Worm (Caenorhabditis elegans): ENCODE data around the gene srh-275.

The srh-275 gene

DNA sequence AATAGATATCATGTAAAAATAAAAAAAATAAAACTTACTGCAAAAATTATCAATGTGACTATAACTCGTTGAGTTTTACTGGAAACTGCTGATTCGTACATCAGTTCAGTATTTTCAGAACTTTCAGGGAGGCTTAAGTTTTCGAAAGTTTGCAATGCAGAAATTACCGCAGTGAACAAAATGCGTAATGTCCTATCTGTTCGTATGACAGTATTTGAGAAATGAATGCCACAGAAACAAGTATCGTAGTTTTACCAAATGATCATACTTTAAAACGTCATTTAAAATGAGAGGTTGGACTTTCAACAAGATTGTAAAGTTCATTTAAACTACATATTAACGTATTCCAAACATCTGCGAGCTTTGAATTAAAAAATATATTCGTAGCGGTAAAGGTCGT lies 3.9 kb downstream of the srh-275 start, which contains the start of gene C03G6.21:
Gene C03G6.21 (minus strand): TSS at position 101 of the 400 bp plus-strand sequence.
- TF ChIP-seq ref-1 (GFP tag; conservative IDR thresholded peaks at IDR 0.05) = no peak

DNA sequence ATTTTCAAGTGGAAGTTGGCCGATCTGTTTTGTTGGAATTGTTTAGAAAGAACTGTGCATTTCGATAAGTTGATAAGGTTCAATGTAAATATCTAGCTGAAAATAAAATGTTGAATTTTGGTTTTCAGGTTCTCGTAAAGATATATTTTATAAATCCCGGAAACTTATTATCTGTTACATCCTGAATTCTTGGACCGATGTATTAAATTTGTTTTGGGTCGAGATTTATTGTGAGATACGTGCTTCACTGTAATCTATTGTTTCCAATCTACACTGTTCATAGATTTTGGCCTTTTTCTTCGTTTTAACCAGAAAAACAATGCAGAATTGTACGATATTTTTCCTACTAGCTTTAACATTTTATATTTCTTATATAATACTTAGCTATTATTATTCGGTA lies 4.3 kb downstream of the srh-275 start, which contains the start of gene C03G6.6:
Gene C03G6.6 (plus strand): TSS at position 301 of the 400 bp plus-strand sequence.
- TF ChIP-seq ztf-29 (GFP tag; IDR thresholded peaks at IDR 0.05) (no peak), tab-1 (GFP tag; IDR thresholded peaks at IDR 0.05) (no peak), ztf-23 (GFP tag; IDR thresholded peaks at IDR 0.05) (no peak), med-1 (GFP tag; optimal IDR thresholded peaks at IDR 0.05; ENCODE audit: insufficient read depth) (no peak), ref-1 (GFP tag; conservative IDR thresholded peaks at IDR 0.05) (no peak), klf-2 (GFP tag; conservative IDR thresholded peaks at IDR 0.05) (no peak), flt-1 (GFP tag; IDR thresholded peaks at IDR 0.05) (no peak), T22C8.4 (GFP tag; IDR thresholded peaks at IDR 0.05) (no peak), cog-1 (tag; optimal IDR thresholded peaks at IDR 0.05) (no peak)

DNA sequence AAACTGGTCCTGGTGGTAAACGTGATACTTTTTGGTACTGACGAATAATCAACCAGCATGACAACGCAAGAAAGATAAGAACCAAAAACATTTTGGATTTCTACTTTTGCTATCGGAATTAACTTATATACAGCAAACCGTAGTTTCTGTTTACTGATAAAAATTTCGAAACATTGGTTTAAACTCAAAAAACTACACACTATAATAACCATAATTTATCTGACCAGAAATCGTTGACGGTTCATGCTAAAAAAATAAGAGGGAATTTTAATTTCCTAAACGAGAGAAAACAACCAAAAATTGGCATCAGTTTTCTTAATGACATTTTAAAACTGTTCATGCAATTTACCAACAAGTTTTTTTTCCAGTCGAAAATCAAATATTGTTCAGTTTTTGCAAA lies 8.9 kb downstream of the srh-275 start, which contains the start of gene cyp-35A1:
Gene cyp-35A1 (minus strand): TSS at position 101 of the 400 bp plus-strand sequence.
- TF ChIP-seq cog-1 (tag; optimal IDR thresholded peaks at IDR 0.05) (no peak), klf-2 (GFP tag; conservative IDR thresholded peaks at IDR 0.05) (no peak), med-1 (GFP tag; optimal IDR thresholded peaks at IDR 0.05; ENCODE audit: insufficient read depth) (no peak), ztf-23 (GFP tag; IDR thresholded peaks at IDR 0.05) (no peak), flt-1 (GFP tag; IDR thresholded peaks at IDR 0.05) (no peak), ztf-29 (GFP tag; IDR thresholded peaks at IDR 0.05) (no peak), T22C8.4 (GFP tag; IDR thresholded peaks at IDR 0.05) (no peak), tab-1 (GFP tag; IDR thresholded peaks at IDR 0.05) (no peak), ref-1 (GFP tag; conservative IDR thresholded peaks at IDR 0.05) (no peak)

DNA sequence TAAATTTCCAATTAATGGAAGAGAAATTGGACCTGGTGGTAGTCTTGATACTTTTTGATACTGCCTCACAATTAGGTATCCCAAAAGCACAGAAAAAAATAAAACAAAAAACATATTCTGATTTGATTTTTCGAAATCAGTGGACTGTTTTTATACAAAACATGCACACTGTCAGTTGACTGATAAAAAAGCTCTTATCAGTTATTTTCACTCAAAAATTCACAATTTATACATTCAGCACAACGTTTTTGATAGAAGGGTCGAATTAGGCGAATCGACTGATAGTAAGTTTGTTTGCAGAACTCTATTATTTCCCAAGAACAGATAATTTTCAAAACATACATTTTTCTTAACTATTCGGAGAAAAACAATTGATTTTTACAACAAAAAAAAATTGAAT lies 11.3 kb downstream of the srh-275 start, which contains the start of gene cyp-35A2:
Gene cyp-35A2 (minus strand): TSS at position 124 of the 400 bp plus-strand sequence.
- TF ChIP-seq ztf-23 (GFP tag; IDR thresholded peaks at IDR 0.05) = no peak
- TF ChIP-seq ztf-29 (GFP tag; IDR thresholded peaks at IDR 0.05) = no peak
- TF ChIP-seq cog-1 (tag; optimal IDR thresholded peaks at IDR 0.05) = no peak
- TF ChIP-seq tab-1 (GFP tag; IDR thresholded peaks at IDR 0.05) = no peak
- no peak for TF ChIP-seq T22C8.4 (GFP tag; IDR thresholded peaks at IDR 0.05)
- TF ChIP-seq flt-1 (GFP tag; IDR thresholded peaks at IDR 0.05) = no peak
- TF ChIP-seq klf-2 (GFP tag; conservative IDR thresholded peaks at IDR 0.05) = no peak
- no peak for TF ChIP-seq ref-1 (GFP tag; conservative IDR thresholded peaks at IDR 0.05)
- no peak for TF ChIP-seq med-1 (GFP tag; optimal IDR thresholded peaks at IDR 0.05; ENCODE audit: insufficient read depth)

DNA sequence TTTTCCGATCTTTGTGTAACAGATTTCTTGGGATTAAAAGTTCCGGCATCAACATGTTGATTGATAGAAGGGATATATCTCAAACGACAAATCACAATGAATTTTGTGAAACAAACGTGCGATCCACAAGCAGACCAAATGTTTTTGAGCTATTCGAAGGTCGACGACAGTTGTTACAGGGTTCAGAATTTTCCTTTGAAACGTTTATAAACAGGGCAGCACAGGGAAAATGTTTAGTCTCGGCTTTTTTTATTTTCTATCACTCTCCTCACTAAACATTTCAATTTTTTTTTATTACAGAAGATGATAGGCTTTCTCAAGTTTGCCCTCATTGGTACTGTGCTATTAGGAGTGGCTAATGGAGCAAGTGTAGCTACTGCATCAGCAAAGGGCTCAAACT lies 12.1 kb downstream of the srh-275 start, which contains the start of gene exc-13:
Gene exc-13 (plus strand): TSS at position 301 of the 400 bp plus-strand sequence.
- no peak for TF ChIP-seq ref-1 (GFP tag; conservative IDR thresholded peaks at IDR 0.05)
- no peak for TF ChIP-seq med-1 (GFP tag; optimal IDR thresholded peaks at IDR 0.05; ENCODE audit: insufficient read depth)
- TF ChIP-seq T22C8.4 (GFP tag; IDR thresholded peaks at IDR 0.05) = no peak
- no peak for TF ChIP-seq tab-1 (GFP tag; IDR thresholded peaks at IDR 0.05)
- TF ChIP-seq cog-1 (tag; optimal IDR thresholded peaks at IDR 0.05) = no peak
- no peak for TF ChIP-seq ztf-29 (GFP tag; IDR thresholded peaks at IDR 0.05)
- no peak for TF ChIP-seq flt-1 (GFP tag; IDR thresholded peaks at IDR 0.05)
- no peak for TF ChIP-seq ztf-23 (GFP tag; IDR thresholded peaks at IDR 0.05)
- no peak for TF ChIP-seq klf-2 (GFP tag; conservative IDR thresholded peaks at IDR 0.05)

DNA sequence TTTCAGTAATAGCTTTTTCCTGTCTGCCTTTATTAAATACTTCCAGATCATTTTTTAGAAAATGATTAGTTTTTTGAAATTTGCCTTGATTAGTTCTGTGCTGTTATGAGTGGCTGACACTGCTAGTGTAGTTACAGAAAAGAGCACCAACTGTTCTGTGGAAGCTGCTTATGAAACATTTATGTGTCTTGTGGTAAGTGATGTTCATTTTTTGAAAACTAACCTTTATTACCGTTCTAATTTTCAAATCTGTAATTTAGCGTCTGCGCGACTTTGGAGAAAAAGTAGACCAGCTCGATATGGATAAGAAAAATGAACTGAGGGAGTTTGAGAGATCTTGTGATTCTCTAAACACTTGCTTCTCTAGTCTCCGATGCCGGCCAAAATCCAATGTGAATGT lies 16.8 kb downstream of the srh-275 start, which contains the start of gene srj-14:
Gene srj-14 (plus strand): TSS at position 131 of the 400 bp plus-strand sequence.
- TF ChIP-seq flt-1 (GFP tag; IDR thresholded peaks at IDR 0.05) (no peak), tab-1 (GFP tag; IDR thresholded peaks at IDR 0.05) (no peak), T22C8.4 (GFP tag; IDR thresholded peaks at IDR 0.05) (no peak), ztf-23 (GFP tag; IDR thresholded peaks at IDR 0.05) (no peak), klf-2 (GFP tag; conservative IDR thresholded peaks at IDR 0.05) (no peak)

DNA sequence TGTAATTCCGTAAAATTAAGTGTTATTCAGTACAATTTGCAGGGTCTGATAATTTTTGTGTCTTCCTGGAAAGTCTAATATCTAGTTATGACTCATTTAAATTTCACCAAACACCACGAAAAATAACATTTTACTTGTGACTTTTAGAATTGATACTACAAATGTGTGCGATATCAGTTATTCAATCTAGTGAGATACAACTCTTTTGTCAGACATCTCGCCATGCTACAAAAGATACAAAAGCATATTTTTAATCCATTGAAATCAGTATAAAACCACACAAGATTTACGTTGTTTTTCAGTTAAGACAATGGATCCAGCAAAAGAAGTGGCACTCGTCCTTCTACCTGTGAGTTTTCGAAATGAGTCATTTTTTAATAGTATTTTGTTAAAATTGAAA lies 21.3 kb downstream of the srh-275 start, which contains the start of gene srx-56:
Gene srx-56 (plus strand): TSS at position 301 of the 400 bp plus-strand sequence.
- no peak for TF ChIP-seq cog-1 (tag; optimal IDR thresholded peaks at IDR 0.05)
- TF ChIP-seq ztf-29 (GFP tag; IDR thresholded peaks at IDR 0.05) = no peak
- TF ChIP-seq klf-2 (GFP tag; conservative IDR thresholded peaks at IDR 0.05) = no peak
- no peak for TF ChIP-seq med-1 (GFP tag; optimal IDR thresholded peaks at IDR 0.05; ENCODE audit: insufficient read depth)

DNA sequence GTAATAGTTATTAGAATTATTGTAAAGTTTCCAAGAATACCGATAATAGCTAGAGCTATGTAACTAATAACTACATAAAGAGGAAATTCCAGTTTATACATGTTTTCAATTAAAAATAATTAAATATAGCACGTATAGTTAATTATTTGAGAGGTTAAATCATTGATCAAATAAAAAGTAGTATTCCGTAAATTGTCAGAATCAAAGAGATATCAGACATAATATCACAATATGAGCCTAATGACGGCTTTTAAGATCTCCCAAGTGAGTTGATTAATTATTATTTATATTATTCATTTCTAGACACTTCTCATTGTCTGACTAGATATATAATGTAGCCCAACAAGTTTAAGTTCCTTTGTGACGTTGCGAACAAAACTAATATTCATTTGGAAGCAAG lies 26.6 kb downstream of the srh-275 start, which contains the start of gene srsx-24:
Gene srsx-24 (minus strand): TSS at position 101 of the 400 bp plus-strand sequence.
- TF ChIP-seq ztf-29 (GFP tag; IDR thresholded peaks at IDR 0.05) (no peak), ref-1 (GFP tag; conservative IDR thresholded peaks at IDR 0.05) (no peak), tab-1 (GFP tag; IDR thresholded peaks at IDR 0.05) (no peak), klf-2 (GFP tag; conservative IDR thresholded peaks at IDR 0.05) (no peak), flt-1 (GFP tag; IDR thresholded peaks at IDR 0.05) (no peak), ztf-23 (GFP tag; IDR thresholded peaks at IDR 0.05) (no peak), cog-1 (tag; optimal IDR thresholded peaks at IDR 0.05) (no peak), T22C8.4 (GFP tag; IDR thresholded peaks at IDR 0.05) (no peak), med-1 (GFP tag; optimal IDR thresholded peaks at IDR 0.05; ENCODE audit: insufficient read depth) (no peak)

DNA sequence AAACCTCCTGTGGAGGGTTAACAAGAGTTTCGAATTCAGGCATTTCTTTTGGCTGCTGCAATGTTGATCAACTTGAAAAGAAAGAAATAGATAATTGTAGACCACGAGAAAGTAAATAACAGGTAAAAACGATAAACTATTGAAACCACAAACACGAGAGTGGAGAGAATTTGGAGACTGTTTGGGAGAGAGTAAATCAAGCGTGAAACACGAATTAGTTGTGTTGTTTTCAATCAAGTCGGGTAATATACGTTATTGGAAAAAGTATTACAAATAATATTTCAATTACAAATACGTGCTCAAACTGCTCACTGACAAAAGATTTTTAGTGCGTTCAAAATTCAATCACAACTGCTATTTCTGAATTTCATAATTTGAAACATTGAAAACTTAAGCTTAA lies 28.2 kb downstream of the srh-275 start, which contains the start of gene C03G6.17:
Gene C03G6.17 (minus strand): TSS at position 101 of the 400 bp plus-strand sequence.
- TF ChIP-seq ztf-23 (GFP tag; IDR thresholded peaks at IDR 0.05) (no peak), T22C8.4 (GFP tag; IDR thresholded peaks at IDR 0.05) (no peak)

DNA sequence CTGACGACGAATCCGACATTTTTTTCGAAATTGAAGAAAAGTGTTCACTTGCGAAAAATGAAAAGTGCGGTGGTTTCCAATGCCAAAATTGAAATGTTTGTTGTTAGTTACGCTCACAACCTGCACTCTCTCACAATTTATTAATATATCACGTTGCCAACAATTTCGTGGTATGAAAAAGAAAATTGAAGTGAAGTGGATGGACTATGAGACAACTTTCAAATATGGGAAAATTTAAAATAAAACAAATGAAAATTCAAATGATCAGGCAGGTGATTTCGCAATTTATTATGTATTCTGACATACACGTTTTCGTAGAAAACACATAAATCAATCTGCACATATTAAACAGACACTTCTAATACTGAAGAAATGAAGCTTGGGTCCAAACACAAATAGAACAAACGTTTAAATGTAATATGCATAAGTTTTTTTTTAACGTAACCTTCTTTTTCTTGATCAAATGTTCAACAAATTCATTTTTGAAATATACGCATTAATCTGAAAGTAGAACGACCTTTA lies 33.3 kb downstream of the srh-275 start, which contains the start of gene srp-6:
Gene srp-6 (minus strand): TSS at position 51 of the 522 bp plus-strand sequence.
- TF ChIP-seq med-1 (GFP tag; optimal IDR thresholded peaks at IDR 0.05; ENCODE audit: insufficient read depth) = no peak
